Fruit fly (Drosophila melanogaster) whole organism, embryonic: ENCODE data around the gene CG8191.
A peak's percentile ranks its signal among the peaks of the same experiment; 100 is the strongest.

Experiments used
- Ada2b ChIP-seq: fragments of 200-800 bp; sonication (Bioruptor generic); IDR thresholded peaks from 2 replicates; pipeline ENCODE4 v1.3.6; 2022; ENCODE audit warnings: missing biosample characterization, missing genetic modification characterization
- Atf-2 ChIP-seq: fragments of 200-800 bp; sonication (Bioruptor generic); optimal IDR thresholded peaks from 2 replicates; lab custom pipeline; 2016; ENCODE audit warnings: missing biosample characterization, missing genetic modification characterization
- BEAF-32 ChIP-seq: fragments of 200-800 bp; sonication (Bioruptor generic); optimal IDR thresholded peaks from 3 replicates; lab custom pipeline; 2017; ENCODE audit warnings: missing biosample characterization, missing genetic modification characterization, mild to moderate bottlenecking, moderate library complexity, missing genetic modification reagents
- Bteb2 ChIP-seq: fragments of 200-800 bp; sonication (Bioruptor generic); optimal IDR thresholded peaks from 2 replicates; lab custom pipeline; 2016; ENCODE audit warnings: missing biosample characterization, missing genetic modification characterization
- CG10431 ChIP-seq: fragments of 200-800 bp; sonication (Bioruptor generic); optimal IDR thresholded peaks from 3 replicates; lab custom pipeline; 2018; ENCODE audit warnings: missing biosample characterization, mild to moderate bottlenecking, missing genetic modification characterization
- CG10565 ChIP-seq: fragments of 200-800 bp; sonication (Bioruptor generic); optimal IDR thresholded peaks from 3 replicates; lab custom pipeline; 2016; ENCODE audit warnings: missing biosample characterization, mild to moderate bottlenecking, missing genetic modification characterization
- CG11085 ChIP-seq: fragments of 200-800 bp; sonication (Bioruptor generic); IDR thresholded peaks from 2 replicates; pipeline ENCODE4 v1.3.6; 2022; ENCODE audit warnings: missing biosample characterization, missing genetic modification characterization
- CG13287 ChIP-seq: fragments of 200-800 bp; sonication (Bioruptor generic); IDR thresholded peaks from 2 replicates; pipeline ENCODE4 v1.3.6; 2022; ENCODE audit warnings: missing biosample characterization, missing genetic modification characterization; ENCODE audit not compliant: partially characterized antibody
- CG13775 ChIP-seq: fragments of 200-800 bp; sonication (Bioruptor generic); optimal IDR thresholded peaks from 3 replicates; lab custom pipeline; 2017; ENCODE audit warnings: missing biosample characterization, mild to moderate bottlenecking, missing genetic modification characterization
- CG1529 ChIP-seq: fragments of 200-800 bp; sonication (Bioruptor generic); optimal IDR thresholded peaks from 3 replicates; lab custom pipeline; 2018; ENCODE audit warnings: missing biosample characterization, missing genetic modification characterization
- CG17328 ChIP-seq: fragments of 200-800 bp; sonication (Bioruptor generic); IDR thresholded peaks from 2 replicates; pipeline ENCODE4 v1.3.6; 2022; ENCODE audit warnings: missing biosample characterization, missing genetic modification characterization
- CG17829 ChIP-seq: fragments of 200-800 bp; optimal IDR thresholded peaks from 2 replicates; lab custom pipeline; 2019; ENCODE audit warnings: missing biosample characterization, mild to moderate bottlenecking, missing genetic modification characterization, moderate library complexity
- CG31224 ChIP-seq: fragments of 200-800 bp; sonication (Bioruptor generic); IDR thresholded peaks from 2 replicates; pipeline ENCODE4 v1.3.6; 2022; ENCODE audit warnings: missing biosample characterization, missing genetic modification characterization
- CG32767 ChIP-seq: fragments of 200-800 bp; sonication (Bioruptor generic); IDR thresholded peaks from 2 replicates; pipeline ENCODE4 v1.3.6; 2022; ENCODE audit warnings: missing biosample characterization, missing genetic modification characterization
- CG4424 ChIP-seq: fragments of 200-800 bp; sonication (Bioruptor generic); optimal IDR thresholded peaks from 3 replicates; lab custom pipeline; 2016; ENCODE audit warnings: missing biosample characterization, missing genetic modification characterization
- CG6175 ChIP-seq: fragments of 200-800 bp; sonication (Bioruptor generic); IDR thresholded peaks from 3 replicates; pipeline ENCODE4 v1.3.6; 2022; ENCODE audit warnings: missing biosample characterization, missing genetic modification characterization
- CG6654 ChIP-seq: fragments of 200-800 bp; sonication (Bioruptor generic); optimal IDR thresholded peaks from 2 replicates; lab custom pipeline; 2017; ENCODE audit warnings: missing biosample characterization, mild to moderate bottlenecking, missing genetic modification characterization
- CG6765 ChIP-seq: fragments of 200-800 bp; sonication (Bioruptor generic); optimal IDR thresholded peaks from 3 replicates; lab custom pipeline; 2017; ENCODE audit warnings: missing biosample characterization, mild to moderate bottlenecking, missing genetic modification characterization
- CG8765 ChIP-seq: fragments of 200-800 bp; sonication (Bioruptor generic); IDR thresholded peaks from 2 replicates; pipeline ENCODE4 v1.3.6; 2022; ENCODE audit warnings: missing biosample characterization, missing genetic modification characterization
- D19B ChIP-seq: fragments of 200-800 bp; sonication (Bioruptor generic); optimal IDR thresholded peaks from 2 replicates; lab custom pipeline; 2017; ENCODE audit warnings: missing biosample characterization, mild to moderate bottlenecking, missing genetic modification characterization
- Dref ChIP-seq: fragments of 200-800 bp; sonication (Bioruptor generic); IDR thresholded peaks from 2 replicates; pipeline ENCODE4 v1.3.6; 2022; ENCODE audit warnings: missing biosample characterization, missing genetic modification characterization
- GATAe ChIP-seq: fragments of 200-800 bp; sonication (Bioruptor generic); conservative IDR thresholded peaks from 2 replicates; pipeline ENCODE4 v1.3.6; 2022; ENCODE audit warnings: missing biosample characterization, missing genetic modification characterization
- HHEX ChIP-seq: fragments of 200-800 bp; sonication (Bioruptor generic); optimal IDR thresholded peaks from 3 replicates; lab custom pipeline; 2017; ENCODE audit warnings: missing biosample characterization, mild to moderate bottlenecking, missing genetic modification characterization, missing genetic modification reagents
- HLH4C ChIP-seq: fragments of 200-800 bp; sonication (Bioruptor generic); IDR thresholded peaks from 3 replicates; pipeline ENCODE4 v1.3.6; 2022; ENCODE audit warnings: missing biosample characterization, missing genetic modification characterization; ENCODE audit not compliant: partially characterized antibody
- HmgD ChIP-seq: fragments of 200-800 bp; sonication (Bioruptor generic); optimal IDR thresholded peaks from 3 replicates; lab custom pipeline; 2016; ENCODE audit warnings: missing biosample characterization, missing genetic modification characterization
- Med ChIP-seq: fragments of 200-800 bp; sonication (Bioruptor generic); peaks from one replicate; lab custom pipeline; 2016; ENCODE audit warnings: missing biosample characterization, missing genetic modification characterization, mild to moderate bottlenecking, inconsistent platforms, moderate library complexity
- Nf-YB ChIP-seq: fragments of 200-800 bp; sonication (Bioruptor generic); optimal IDR thresholded peaks from 3 replicates; lab custom pipeline; 2019; ENCODE audit warnings: missing biosample characterization, mild to moderate bottlenecking, missing genetic modification characterization, moderate library complexity
- Optix ChIP-seq: fragments of 200-800 bp; sonication (Bioruptor generic); IDR thresholded peaks from 3 replicates; pipeline ENCODE4 v1.3.6; 2022; ENCODE audit warnings: missing biosample characterization, missing genetic modification characterization
- Sry-β ChIP-seq: fragments of 200-800 bp; sonication (Bioruptor generic); optimal IDR thresholded peaks from 2 replicates; lab custom pipeline; 2018; ENCODE audit warnings: missing biosample characterization, mild to moderate bottlenecking, missing genetic modification characterization, moderate library complexity
- Sry-δ ChIP-seq: fragments of 200-800 bp; sonication (Bioruptor generic); optimal IDR thresholded peaks from 2 replicates; lab custom pipeline; 2016; ENCODE audit warnings: missing biosample characterization, missing genetic modification characterization
- ab ChIP-seq: fragments of 200-800 bp; sonication (Bioruptor generic); optimal IDR thresholded peaks from 2 replicates; lab custom pipeline; 2016; ENCODE audit warnings: missing biosample characterization, missing genetic modification characterization
- bbx ChIP-seq: fragments of 200-800 bp; sonication (Bioruptor generic); IDR thresholded peaks from 2 replicates; pipeline ENCODE4 v1.3.6; 2022; ENCODE audit warnings: missing biosample characterization, missing genetic modification characterization; ENCODE audit not compliant: partially characterized antibody
- bowl ChIP-seq: fragments of 200-800 bp; sonication (Bioruptor generic); IDR thresholded peaks from 2 replicates; pipeline ENCODE4 v1.3.6; 2022; ENCODE audit warnings: missing biosample characterization, missing genetic modification characterization
- cg ChIP-seq: fragments of 200-800 bp; sonication (Bioruptor generic); optimal IDR thresholded peaks from 3 replicates; lab custom pipeline; 2019; ENCODE audit warnings: missing biosample characterization, mild to moderate bottlenecking, missing genetic modification characterization, moderate library complexity
- danr ChIP-seq: fragments of 200-800 bp; sonication (Bioruptor generic); IDR thresholded peaks from 2 replicates; pipeline ENCODE4 v1.3.6; 2022; ENCODE audit warnings: missing biosample characterization, missing genetic modification characterization
- ewg ChIP-seq: fragments of 200-800 bp; sonication (Bioruptor generic); optimal IDR thresholded peaks from 3 replicates; lab custom pipeline; 2017; ENCODE audit warnings: mild to moderate bottlenecking, missing biosample characterization, missing genetic modification reagents, missing genetic modification characterization
- eyg ChIP-seq: fragments of 200-800 bp; sonication (Bioruptor generic); optimal IDR thresholded peaks from 3 replicates; lab custom pipeline; 2016; ENCODE audit warnings: missing biosample characterization, missing genetic modification characterization
- fd3F ChIP-seq: fragments of 200-800 bp; sonication (Bioruptor generic); optimal IDR thresholded peaks from 2 replicates; lab custom pipeline; 2018; ENCODE audit warnings: missing biosample characterization, mild to moderate bottlenecking, missing genetic modification characterization, moderate library complexity
- fru ChIP-seq: fragments of >200 bp; optimal IDR thresholded peaks from 2 replicates; lab custom pipeline; 2017
- gt ChIP-seq: fragments of 200-800 bp; sonication (Bioruptor generic); IDR thresholded peaks from 2 replicates; pipeline ENCODE4 v1.3.6; 2022; ENCODE audit warnings: missing biosample characterization, missing genetic modification characterization
- hb ChIP-seq: fragments of 200-800 bp; sonication (Bioruptor generic); IDR thresholded peaks from 3 replicates; pipeline ENCODE4 v1.3.6; 2022; ENCODE audit warnings: missing biosample characterization, missing genetic modification characterization; ENCODE audit not compliant: partially characterized antibody
- kay ChIP-seq: fragments of 200-800 bp; sonication (Bioruptor generic); optimal IDR thresholded peaks from 2 replicates; lab custom pipeline; 2016; ENCODE audit warnings: missing biosample characterization, missing genetic modification characterization
- knrl ChIP-seq: fragments of 200-800 bp; sonication (Bioruptor generic); IDR thresholded peaks from 3 replicates; pipeline ENCODE4 v1.3.6; 2022; ENCODE audit warnings: missing biosample characterization, missing genetic modification characterization; ENCODE audit not compliant: partially characterized antibody
- pnt ChIP-seq: fragments of 200-800 bp; sonication (Bioruptor generic); optimal IDR thresholded peaks from 3 replicates; lab custom pipeline; 2016; ENCODE audit warnings: missing biosample characterization, missing genetic modification characterization
- salm ChIP-seq: fragments of 200-800 bp; sonication (Bioruptor generic); optimal IDR thresholded peaks from 2 replicates; lab custom pipeline; 2018; ENCODE audit warnings: missing biosample characterization, mild to moderate bottlenecking, missing genetic modification characterization
- schlank ChIP-seq: fragments of 200-800 bp; sonication (Bioruptor generic); optimal IDR thresholded peaks from 2 replicates; lab custom pipeline; 2018; ENCODE audit warnings: missing biosample characterization, mild to moderate bottlenecking, missing genetic modification characterization
- shn ChIP-seq: fragments of 200-800 bp; sonication (Bioruptor generic); optimal IDR thresholded peaks from 3 replicates; lab custom pipeline; 2016; ENCODE audit warnings: missing biosample characterization, missing genetic modification characterization
- sima ChIP-seq: fragments of 200-800 bp; sonication (Bioruptor generic); optimal IDR thresholded peaks from 2 replicates; lab custom pipeline; 2016; ENCODE audit warnings: missing biosample characterization, missing genetic modification characterization
- sob ChIP-seq: fragments of 200-800 bp; sonication (Bioruptor generic); IDR thresholded peaks from 2 replicates; pipeline ENCODE4 v1.3.6; 2022; ENCODE audit warnings: missing biosample characterization, missing genetic modification characterization
- unpg ChIP-seq: fragments of 200-800 bp; sonication (Bioruptor generic); optimal IDR thresholded peaks from 3 replicates; lab custom pipeline; 2018; ENCODE audit warnings: missing biosample characterization, mild to moderate bottlenecking, missing genetic modification characterization, moderate library complexity
- vfl ChIP-seq: fragments of 200-800 bp; sonication (Bioruptor generic); optimal IDR thresholded peaks from 2 replicates; lab custom pipeline; 2016; ENCODE audit warnings: missing biosample characterization, missing genetic modification characterization
- wdn ChIP-seq: fragments of 200-800 bp; sonication (Bioruptor generic); IDR thresholded peaks from 2 replicates; pipeline ENCODE4 v1.3.6; 2022; ENCODE audit warnings: missing biosample characterization, missing genetic modification characterization
- zf30C ChIP-seq: fragments of 200-800 bp; sonication (Bioruptor generic); optimal IDR thresholded peaks from 3 replicates; lab custom pipeline; 2018; ENCODE audit warnings: missing biosample characterization, mild to moderate bottlenecking, missing genetic modification characterization

Gene CG8191

DNA sequence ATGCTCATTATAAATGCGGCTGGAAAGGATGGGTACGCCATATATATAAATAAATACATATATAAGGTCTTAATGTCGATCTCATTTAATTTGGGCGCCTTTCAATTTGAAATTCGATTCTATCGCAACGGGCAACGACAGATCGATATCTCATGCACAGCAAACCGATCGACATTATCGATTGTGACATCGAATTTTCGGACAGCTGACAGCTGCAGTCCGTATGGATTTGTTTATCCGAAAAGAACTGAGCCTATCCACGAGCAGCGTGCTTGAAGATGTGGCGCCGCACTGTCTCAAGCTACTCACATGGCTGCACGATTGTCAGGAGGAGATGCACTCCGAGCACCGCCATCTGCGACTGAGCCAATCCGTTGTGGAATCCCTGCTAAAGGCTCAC lies at the start of gene CG8191:
Gene CG8191, plus strand, starts transcription at position 211 of the 400 bp plus-strand sequence.
- no peak for TF ChIP-seq D19B
- TF ChIP-seq Nf-YB, result no peak
- no peak for TF ChIP-seq pnt (GFP tag; lab: Kevin White, UChicago)
- TF ChIP-seq Ada2b (GFP tag; lab: Robert Waterston, UW), result no peak
- TF ChIP-seq HmgD (GFP tag; lab: Kevin White, UChicago), result no peak
- no peak for TF ChIP-seq Atf-2
- TF ChIP-seq wdn (GFP tag; lab: Robert Waterston, UW), result no peak
- no peak for TF ChIP-seq CG6654 (GFP tag; lab: Kevin White, UChicago)
- TF ChIP-seq ewg (GFP tag; lab: Kevin White, UChicago), result no peak
- TF ChIP-seq Sry-β, result peak; percentile 17
- peak; percentile 32 for TF ChIP-seq Sry-δ
- TF ChIP-seq eyg, result no peak
- no peak for TF ChIP-seq CG6765
- peak; percentile 77 for TF ChIP-seq CG13287 (GFP tag; lab: Robert Waterston, UW)
- TF ChIP-seq danr (GFP tag; lab: Robert Waterston, UW), result no peak
- TF ChIP-seq knrl, result peak; percentile 44; the same call in 2 of the 3 replicates
- no peak for TF ChIP-seq fru (lab: Kevin White, UChicago)
- TF ChIP-seq CG6175 (GFP tag; lab: Robert Waterston, UW), result no peak
- TF ChIP-seq sima (GFP tag; lab: Kevin White, UChicago), result no peak
- no peak for TF ChIP-seq kay (GFP tag; lab: Kevin White, UChicago)
- no peak for TF ChIP-seq CG8765 (GFP tag; lab: Robert Waterston, UW)
- no peak for TF ChIP-seq cg (GFP tag; lab: Kevin White, UChicago)
- no peak for TF ChIP-seq CG10565 (GFP tag; lab: Kevin White, UChicago)
- TF ChIP-seq Optix (GFP tag; lab: Robert Waterston, UW), result no peak
- TF ChIP-seq schlank, result no peak
- no peak for TF ChIP-seq GATAe
- TF ChIP-seq CG13775 (GFP tag; lab: Kevin White, UChicago), result no peak
- no peak for TF ChIP-seq salm
- no peak for TF ChIP-seq unpg (GFP tag; lab: Kevin White, UChicago)
- TF ChIP-seq Bteb2, result no peak
- no peak for TF ChIP-seq sob (GFP tag; lab: Robert Waterston, UW)
- TF ChIP-seq HLH4C (GFP tag; lab: Robert Waterston, UW), result peak; percentile 82
- TF ChIP-seq shn, result no peak
- no peak for TF ChIP-seq bowl (GFP tag; lab: Robert Waterston, UW)
- TF ChIP-seq vfl (GFP tag; lab: Kevin White, UChicago), result no peak
- TF ChIP-seq CG17328, result no peak
- TF ChIP-seq hb (GFP tag; lab: Robert Waterston, UW), result peak; percentile 59; the same call in 1 of the 3 replicates
- peak; percentile 44 for TF ChIP-seq Med (GFP tag; lab: Kevin White, UChicago)
- no peak for TF ChIP-seq CG32767
- TF ChIP-seq CG10431, result no peak
- no peak for TF ChIP-seq CG4424 (GFP tag; lab: Kevin White, UChicago)
- peak; percentile 6 for TF ChIP-seq CG17829
- no peak for TF ChIP-seq CG31224
- no peak for TF ChIP-seq HHEX
- TF ChIP-seq bbx (GFP tag; lab: Robert Waterston, UW), result peak; percentile 84
- peak; percentile 68 for TF ChIP-seq BEAF-32
- TF ChIP-seq CG11085, result no peak
- TF ChIP-seq zf30C (GFP tag; lab: Kevin White, UChicago), result no peak
- TF ChIP-seq CG1529 (GFP tag; lab: Kevin White, UChicago), result no peak
- peak; percentile 82 for TF ChIP-seq Dref (GFP tag; lab: Robert Waterston, UW)
- no peak for TF ChIP-seq gt (GFP tag; lab: Robert Waterston, UW)
- TF ChIP-seq ab (GFP tag; lab: Kevin White, UChicago), result no peak
- no peak for TF ChIP-seq fd3F
